Fruit fly (Drosophila melanogaster): Measurements from ENCODE around the gene spen.
A peak's percentile ranks its signal among the peaks of the same experiment; 100 is the strongest.

Gene spen

dm6 chr2L:120492-121455, 38.1 kb upstream of the spen start (continued):
- TF ChIP-seq Jarid2 (GFP tag; optimal IDR thresholded peaks at IDR 0.05): no peak
- TF ChIP-seq ind (GFP tag; optimal IDR thresholded peaks at IDR 0.05): no peak
- TF ChIP-seq CG6765 (GFP tag; optimal IDR thresholded peaks at IDR 0.05): no peak
- TF ChIP-seq Mad (GFP tag; optimal IDR thresholded peaks at IDR 0.05): no peak
- TF ChIP-seq tup (GFP tag; optimal IDR thresholded peaks at IDR 0.05): no peak
- no peak for TF ChIP-seq Ptx1 (GFP tag; IDR thresholded peaks at IDR 0.05)
- TF ChIP-seq CG6854 (GFP tag; optimal IDR thresholded peaks at IDR 0.05): no peak

- TF ChIP-seq dysf (GFP tag; IDR thresholded peaks at IDR 0.05): no peak
- no peak for TF ChIP-seq Nf-YC (tag; optimal IDR thresholded peaks at IDR 0.05)
- no peak for TF ChIP-seq oc (tag; optimal IDR thresholded peaks at IDR 0.05)
- no peak for TF ChIP-seq tna (GFP tag; IDR thresholded peaks at IDR 0.05; ENCODE audit: partially characterized antibody)
- TF ChIP-seq CG5245 (GFP tag; optimal IDR thresholded peaks at IDR 0.05): no peak
- TF ChIP-seq CTCF (GFP tag; optimal IDR thresholded peaks at IDR 0.05): peak; percentile 36
- no peak for TF ChIP-seq B-H1 (GFP tag; IDR thresholded peaks at IDR 0.05)
- no peak for TF ChIP-seq CG3995 (GFP tag; optimal IDR thresholded peaks at IDR 0.05)
- TF ChIP-seq gem (tag; optimal IDR thresholded peaks at IDR 0.05): no peak
- no peak for TF ChIP-seq emc (GFP tag; optimal IDR thresholded peaks at IDR 0.05)
- TF ChIP-seq ems (GFP tag; optimal IDR thresholded peaks at IDR 0.05): no peak
- TF ChIP-seq CG13287 (GFP tag; IDR thresholded peaks at IDR 0.05; ENCODE audit: partially characterized antibody): no peak
- no peak for TF ChIP-seq pzg (GFP tag; optimal IDR thresholded peaks at IDR 0.05)
- no peak for TF ChIP-seq CG3163 (GFP tag; optimal IDR thresholded peaks at IDR 0.05)
- no peak for TF ChIP-seq CG1647 (GFP tag; optimal IDR thresholded peaks at IDR 0.05)
- TF ChIP-seq chm (GFP tag; IDR thresholded peaks at IDR 0.05): peak; percentile 32; the same call in 1 of the 2 replicates
- no peak for TF ChIP-seq CG13123 (GFP tag; optimal IDR thresholded peaks at IDR 0.05)
- no peak for TF ChIP-seq wek (GFP tag; optimal IDR thresholded peaks at IDR 0.05)
- TF ChIP-seq Asciz (GFP tag; optimal IDR thresholded peaks at IDR 0.05): no peak
- no peak for TF ChIP-seq Rx (GFP tag; IDR thresholded peaks at IDR 0.05)
- 0 out of 2 replicates have a peak, but pooled peaks have one; percentile 12 for TF ChIP-seq CG11085 (GFP tag; IDR thresholded peaks at IDR 0.05)
- TF ChIP-seq CG17612 (GFP tag; IDR thresholded peaks at IDR 0.05): no peak
- 0 out of 3 replicates have a peak, but pooled peaks have one; percentile 6 for TF ChIP-seq CG6791 (GFP tag; IDR thresholded peaks at IDR 0.05; ENCODE audit: partially characterized antibody)
- no peak for TF ChIP-seq ssp (GFP tag; IDR thresholded peaks at IDR 0.05)
- TF ChIP-seq BtbVII (GFP tag; optimal IDR thresholded peaks at IDR 0.05): no peak
- TF ChIP-seq fd96Cb (tag; optimal IDR thresholded peaks at IDR 0.05): no peak
- no peak for TF ChIP-seq CG4360 (GFP tag; IDR thresholded peaks at IDR 0.05)
- TF ChIP-seq CG12071 (GFP tag; optimal IDR thresholded peaks at IDR 0.05): no peak
- TF ChIP-seq sob (GFP tag; IDR thresholded peaks at IDR 0.05): 0 out of 2 replicates have a peak, but pooled peaks have one; percentile 36
- TF ChIP-seq Doc2 (GFP tag; IDR thresholded peaks at IDR 0.05): no peak
- TF ChIP-seq CG18476 (GFP tag; optimal IDR thresholded peaks at IDR 0.05): no peak
- TF ChIP-seq HLHmδ (GFP tag; optimal IDR thresholded peaks at IDR 0.05): peak; percentile 38
- 0 out of 2 replicates have a peak, but pooled peaks have one; percentile 15 for TF ChIP-seq CG17328 (GFP tag; IDR thresholded peaks at IDR 0.05)
- TF ChIP-seq CG9727 (GFP tag; optimal IDR thresholded peaks at IDR 0.05): no peak
- TF ChIP-seq Med (GFP tag): peak; percentile 44
- TF ChIP-seq CG2875 (GFP tag; optimal IDR thresholded peaks at IDR 0.05): no peak
- TF ChIP-seq psq (GFP tag; optimal IDR thresholded peaks at IDR 0.05): no peak
- TF ChIP-seq CrebB (tag; optimal IDR thresholded peaks at IDR 0.05): no peak
- no peak for TF ChIP-seq fu2 (GFP tag; optimal IDR thresholded peaks at IDR 0.05)
- TF ChIP-seq row (GFP tag; IDR thresholded peaks at IDR 0.05): no peak
- no peak for TF ChIP-seq CG9609 (GFP tag; optimal IDR thresholded peaks at IDR 0.05)
- no peak for TF ChIP-seq D19B (GFP tag; optimal IDR thresholded peaks at IDR 0.05)
These were observed 37.4 kb upstream of the spen start, which contains the start of gene CG4822 for dm6 chr2L:121456-121831. TSS of gene CG4822 (minus strand) at chr2L:121754.
